Worm (Caenorhabditis elegans) whole organism, late embryonic: ENCODE measurements around the gene atf-7.

ENCODE experiments used
- ceh-34 ChIP-seq: sonication (generic microtip); optimal IDR thresholded peaks from 2 replicates; lab custom pipeline; 2016; ENCODE audit warnings: mild to moderate bottlenecking, missing genetic modification characterization, missing compliant biosample characterization
- lin-11 ChIP-seq: fragments of 200-800 bp; sonication (Bioruptor generic); optimal IDR thresholded peaks from 2 replicates; lab custom pipeline; 2018; ENCODE audit warnings: mild to moderate bottlenecking, missing genetic modification characterization, missing compliant biosample characterization
- nfya-1 ChIP-seq: sonication (generic microtip); optimal IDR thresholded peaks from 2 replicates; lab custom pipeline; 2017; ENCODE audit warnings: missing genetic modification characterization, mild to moderate bottlenecking, missing compliant biosample characterization, antibody characterized with exemption, moderate library complexity
- nhr-11 ChIP-seq: fragments of 150-350 bp; optimal IDR thresholded peaks from 2 replicates; lab custom pipeline; 2014; ENCODE audit warnings: missing biosample characterization, missing genetic modification characterization
- pha-4 ChIP-seq: fragments of 150-350 bp; optimal IDR thresholded peaks from 2 replicates; lab custom pipeline; 2018; ENCODE audit warnings: missing biosample characterization, missing genetic modification reagents, missing genetic modification characterization
- ref-2 ChIP-seq: sonication (generic microtip); optimal IDR thresholded peaks from 2 replicates; lab custom pipeline; 2016; ENCODE audit warnings: missing genetic modification characterization, missing compliant biosample characterization
- sox-4 ChIP-seq: sonication (generic microtip); optimal IDR thresholded peaks from 2 replicates; lab custom pipeline; 2017; ENCODE audit warnings: mild to moderate bottlenecking, missing genetic modification characterization, inconsistent platforms, missing compliant biosample characterization

- TF ChIP-seq ref-2 (tag; lab: Kevin White, UChicago) (no peak), lin-11 (tag; lab: Kevin White, UChicago) (no peak), nfya-1 (no peak), sox-4 (tag; lab: Kevin White, UChicago) (no peak), nhr-11 (tag; lab: Kevin White, UChicago) (no peak), ceh-34 (tag; lab: Kevin White, UChicago) (no peak), pha-4 (tag; lab: Kevin White, UChicago) (no peak)
Measured at ce11 chrIII:4495250-4495649, 3.6 kb downstream of the atf-7 start.
